Worm (Caenorhabditis elegans): ENCODE results near the gene fbxb-44.

ce11 chrII:1545625-1546024 is 6.9 kb downstream of the fbxb-44 start, which contains the start of gene K05F6.12:
- TF ChIP-seq F57A8.1 (GFP tag; optimal IDR thresholded peaks at IDR 0.05) (no peak), pha-4 (tag; optimal IDR thresholded peaks at IDR 0.05) (no peak), nfyb-1 (GFP tag; IDR thresholded peaks at IDR 0.05) (no peak), ztf-18 (tag; optimal IDR thresholded peaks at IDR 0.05) (no peak), lsy-27 (tag; optimal IDR thresholded peaks at IDR 0.05; ENCODE audit: borderline replicate concordance, insufficient read depth) (no peak), unc-62 (GFP tag; optimal IDR thresholded peaks at IDR 0.05) (no peak), ztf-26 (tag; optimal IDR thresholded peaks at IDR 0.05) (no peak), dpl-1 (GFP tag; optimal IDR thresholded peaks at IDR 0.05) (no peak)

Data from whole organism, young adult.